Fruit fly (Drosophila melanogaster) whole organism, embryonic: ENCODE data around the gene Spn28B.

ENCODE experiments used
- Asciz ChIP-seq: fragments of 200-800 bp; sonication (Bioruptor generic); optimal IDR thresholded peaks from 2 replicates; lab custom pipeline; 2017; ENCODE audit warnings: missing biosample characterization, mild to moderate bottlenecking, missing genetic modification characterization, missing genetic modification reagents
- Atf-2 ChIP-seq: fragments of 200-800 bp; sonication (Bioruptor generic); optimal IDR thresholded peaks from 2 replicates; lab custom pipeline; 2016; ENCODE audit warnings: missing biosample characterization, missing genetic modification characterization
- CG10147 ChIP-seq: fragments of 200-800 bp; sonication (Bioruptor generic); optimal IDR thresholded peaks from 2 replicates; lab custom pipeline; 2019; ENCODE audit warnings: missing biosample characterization, mild to moderate bottlenecking, missing genetic modification characterization, moderate library complexity
- CG10267 ChIP-seq: fragments of 200-800 bp; sonication (Bioruptor generic); optimal IDR thresholded peaks from 2 replicates; lab custom pipeline; 2018; ENCODE audit warnings: missing biosample characterization, mild to moderate bottlenecking, missing genetic modification characterization, moderate library complexity
- CG11093 ChIP-seq: fragments of 200-800 bp; sonication (Bioruptor generic); IDR thresholded peaks from 3 replicates; pipeline ENCODE4 v1.3.6; 2022; ENCODE audit warnings: missing biosample characterization, missing genetic modification characterization
- CG14050 ChIP-seq: fragments of 200-800 bp; sonication (Bioruptor generic); IDR thresholded peaks from 3 replicates; pipeline ENCODE4 v1.3.6; 2022; ENCODE audit warnings: missing biosample characterization, missing genetic modification characterization
- CG17359 ChIP-seq: fragments of 200-800 bp; sonication (Bioruptor generic); optimal IDR thresholded peaks from 3 replicates; lab custom pipeline; 2018; ENCODE audit warnings: missing biosample characterization, mild to moderate bottlenecking, missing genetic modification characterization, moderate library complexity
- CG17361 ChIP-seq: fragments of 200-800 bp; sonication (Bioruptor generic); IDR thresholded peaks from 3 replicates; pipeline ENCODE4 v1.3.6; 2022; ENCODE audit warnings: missing biosample characterization, missing genetic modification characterization
- CG17385 ChIP-seq: fragments of 200-800 bp; sonication (Bioruptor generic); optimal IDR thresholded peaks from 3 replicates; lab custom pipeline; 2018; ENCODE audit warnings: missing biosample characterization, mild to moderate bottlenecking, missing genetic modification characterization
- CG17568 ChIP-seq: fragments of 200-800 bp; sonication (Bioruptor generic); optimal IDR thresholded peaks from 2 replicates; lab custom pipeline; 2018; ENCODE audit warnings: missing biosample characterization, mild to moderate bottlenecking, missing genetic modification characterization, moderate library complexity
- CG18599 ChIP-seq: fragments of 200-800 bp; sonication (Bioruptor generic); optimal IDR thresholded peaks from 3 replicates; lab custom pipeline; 2017; ENCODE audit warnings: missing biosample characterization, missing genetic modification characterization, mild to moderate bottlenecking, moderate library complexity, missing genetic modification reagents
- CG18619 ChIP-seq: fragments of 200-800 bp; sonication (Bioruptor generic); optimal IDR thresholded peaks from 3 replicates; lab custom pipeline; 2017; ENCODE audit warnings: missing biosample characterization, mild to moderate bottlenecking, missing genetic modification characterization
- CG32767 ChIP-seq: fragments of 200-800 bp; sonication (Bioruptor generic); IDR thresholded peaks from 2 replicates; pipeline ENCODE4 v1.3.6; 2022; ENCODE audit warnings: missing biosample characterization, missing genetic modification characterization
- CG34422 ChIP-seq: fragments of 200-800 bp; sonication (Bioruptor generic); IDR thresholded peaks from 3 replicates; pipeline ENCODE4 v1.3.6; 2022; ENCODE audit warnings: missing biosample characterization, missing genetic modification characterization
- CG3726 ChIP-seq: fragments of 200-800 bp; sonication (Bioruptor generic); IDR thresholded peaks from 3 replicates; pipeline ENCODE4, ENCODE4 v1.3.6; 2022; ENCODE audit warnings: missing biosample characterization, missing genetic modification characterization
- CG9609 ChIP-seq: fragments of 200-800 bp; sonication (Bioruptor generic); optimal IDR thresholded peaks from 3 replicates; lab custom pipeline; 2016; ENCODE audit warnings: missing biosample characterization, missing genetic modification characterization
- CHES-1-like ChIP-seq: fragments of 200-800 bp; sonication (Bioruptor generic); optimal IDR thresholded peaks from 2 replicates; lab custom pipeline; 2016; ENCODE audit warnings: missing biosample characterization, missing genetic modification characterization
- Chrac-16 ChIP-seq: fragments of 200-800 bp; sonication (Bioruptor generic); optimal IDR thresholded peaks from 3 replicates; lab custom pipeline; 2016; ENCODE audit warnings: missing biosample characterization, missing genetic modification characterization
- CoRest ChIP-seq: fragments of 200-800 bp; sonication (Bioruptor generic); optimal IDR thresholded peaks from 3 replicates; lab custom pipeline; 2018; ENCODE audit warnings: missing biosample characterization, mild to moderate bottlenecking, missing genetic modification characterization, moderate library complexity
- Dek ChIP-seq: fragments of 200-800 bp; sonication (Bioruptor generic); optimal IDR thresholded peaks from 3 replicates; lab custom pipeline; 2019; ENCODE audit warnings: missing biosample characterization, mild to moderate bottlenecking, missing genetic modification characterization, moderate library complexity
- E2f2 ChIP-seq: fragments of 200-800 bp; sonication (Bioruptor generic); IDR thresholded peaks from 2 replicates; pipeline ENCODE4 v1.3.6; 2022; ENCODE audit warnings: missing biosample characterization, missing genetic modification characterization
- GATAe ChIP-seq: fragments of 200-800 bp; sonication (Bioruptor generic); conservative IDR thresholded peaks from 2 replicates; pipeline ENCODE4 v1.3.6; 2022; ENCODE audit warnings: missing biosample characterization, missing genetic modification characterization
- HmgZ ChIP-seq: fragments of 200-800 bp; sonication (Bioruptor generic); optimal IDR thresholded peaks from 2 replicates; lab custom pipeline; 2018; ENCODE audit warnings: missing biosample characterization, mild to moderate bottlenecking, missing genetic modification characterization
- Lhr ChIP-seq: fragments of 200-800 bp; sonication (Bioruptor generic); optimal IDR thresholded peaks from 3 replicates; lab custom pipeline; 2017; ENCODE audit warnings: mild to moderate bottlenecking, missing biosample characterization, missing genetic modification reagents, missing genetic modification characterization
- MBD-R2 ChIP-seq: fragments of 200-800 bp; sonication (Bioruptor generic); IDR thresholded peaks from 2 replicates; pipeline ENCODE4 v1.3.6; 2022; ENCODE audit warnings: missing biosample characterization, missing genetic modification characterization
- NK7.1 ChIP-seq: fragments of 200-800 bp; sonication (Bioruptor generic); optimal IDR thresholded peaks from 3 replicates; lab custom pipeline; 2016; ENCODE audit warnings: missing biosample characterization, missing genetic modification characterization
- Oli ChIP-seq: fragments of 200-800 bp; sonication (Bioruptor generic); optimal IDR thresholded peaks from 2 replicates; lab custom pipeline; 2018; ENCODE audit warnings: missing biosample characterization, mild to moderate bottlenecking, missing genetic modification characterization, moderate library complexity
- Optix ChIP-seq: fragments of 200-800 bp; sonication (Bioruptor generic); IDR thresholded peaks from 3 replicates; pipeline ENCODE4 v1.3.6; 2022; ENCODE audit warnings: missing biosample characterization, missing genetic modification characterization
- Pdp1 ChIP-seq, 2 experiments: fragments of 200-800 bp; sonication (Bioruptor generic); optimal IDR thresholded peaks; 3 replicates each; lab custom pipeline; 2016; ENCODE audit warnings: missing biosample characterization in 2 of 2, missing genetic modification characterization in 2 of 2, mild to moderate bottlenecking in 1 of 2, moderate library complexity in 1 of 2
- Side ChIP-seq: fragments of 200-800 bp; sonication (Bioruptor generic); optimal IDR thresholded peaks from 2 replicates; lab custom pipeline; 2016; ENCODE audit warnings: missing biosample characterization, missing genetic modification characterization
- Sry-β ChIP-seq: fragments of 200-800 bp; sonication (Bioruptor generic); optimal IDR thresholded peaks from 2 replicates; lab custom pipeline; 2018; ENCODE audit warnings: missing biosample characterization, mild to moderate bottlenecking, missing genetic modification characterization, moderate library complexity
- Usf ChIP-seq: fragments of 200-800 bp; sonication (Bioruptor generic); optimal IDR thresholded peaks from 2 replicates; lab custom pipeline; 2017; ENCODE audit warnings: missing genotype, missing biosample characterization, missing genetic modification characterization
- ab ChIP-seq: fragments of 200-800 bp; sonication (Bioruptor generic); optimal IDR thresholded peaks from 2 replicates; lab custom pipeline; 2016; ENCODE audit warnings: missing biosample characterization, missing genetic modification characterization
- ara ChIP-seq: fragments of 200-800 bp; sonication (Bioruptor generic); IDR thresholded peaks from 2 replicates; pipeline ENCODE4 v1.3.6; 2022; ENCODE audit warnings: missing biosample characterization, missing genetic modification characterization
- br ChIP-seq: fragments of >200 bp; optimal IDR thresholded peaks from 2 replicates; lab custom pipeline; 2017
- gfzf ChIP-seq: fragments of 200-800 bp; sonication (Bioruptor generic); optimal IDR thresholded peaks from 2 replicates; lab custom pipeline; 2016; ENCODE audit warnings: missing biosample characterization, mild to moderate bottlenecking, missing genetic modification characterization, moderate library complexity
- h ChIP-seq: fragments of >200 bp; optimal IDR thresholded peaks from 2 replicates; lab custom pipeline; 2017
- her ChIP-seq: fragments of 200-800 bp; sonication (Bioruptor generic); optimal IDR thresholded peaks from 2 replicates; lab custom pipeline; 2016; ENCODE audit warnings: missing biosample characterization, missing genetic modification characterization
- lilli ChIP-seq: fragments of 200-800 bp; sonication (Bioruptor generic); optimal IDR thresholded peaks from 3 replicates; lab custom pipeline; 2016; ENCODE audit warnings: missing biosample characterization, missing genetic modification characterization
- mam ChIP-seq: fragments of 200-800 bp; sonication (Bioruptor generic); optimal IDR thresholded peaks from 3 replicates; lab custom pipeline; 2016; ENCODE audit warnings: missing biosample characterization, missing genetic modification characterization
- nerfin-2 ChIP-seq: fragments of 200-800 bp; sonication (Bioruptor generic); IDR thresholded peaks from 2 replicates; pipeline ENCODE4 v1.3.6; 2022; ENCODE audit warnings: missing biosample characterization, missing genetic modification characterization; ENCODE audit not compliant: partially characterized antibody
- odd ChIP-seq: fragments of 200-800 bp; sonication (Bioruptor generic); optimal IDR thresholded peaks from 2 replicates; lab custom pipeline; 2017; ENCODE audit warnings: missing biosample characterization, mild to moderate bottlenecking, missing genetic modification characterization
- onecut ChIP-seq: fragments of 200-800 bp; sonication (Bioruptor generic); IDR thresholded peaks from 2 replicates; pipeline ENCODE4 v1.3.6; 2022; ENCODE audit warnings: missing biosample characterization, missing genetic modification characterization
- otp ChIP-seq: fragments of 200-800 bp; sonication (Bioruptor generic); IDR thresholded peaks from 3 replicates; pipeline ENCODE4, ENCODE4 v1.3.6; 2022; ENCODE audit warnings: missing biosample characterization, missing genetic modification characterization
- sc ChIP-seq, 3 experiments: fragments of >200 bp in 2 of 3; fragments of 200-800 bp in 1 of 3; sonication (Bioruptor generic) in 1 of 3; optimal IDR thresholded peaks; 2 replicates in 2 of 3; 3 replicates in 1 of 3; lab custom pipeline; 2017; ENCODE audit warnings: mild to moderate bottlenecking in 1 of 3, missing biosample characterization in 1 of 3, missing genetic modification characterization in 1 of 3, missing genetic modification reagents in 1 of 3
- shn ChIP-seq: fragments of 200-800 bp; sonication (Bioruptor generic); optimal IDR thresholded peaks from 3 replicates; lab custom pipeline; 2016; ENCODE audit warnings: missing biosample characterization, missing genetic modification characterization
- sim ChIP-seq: fragments of 200-800 bp; sonication (Bioruptor generic); IDR thresholded peaks from 2 replicates; pipeline ENCODE4 v1.3.6; 2022; ENCODE audit warnings: missing biosample characterization, missing genetic modification characterization
- sima ChIP-seq: fragments of 200-800 bp; sonication (Bioruptor generic); optimal IDR thresholded peaks from 2 replicates; lab custom pipeline; 2016; ENCODE audit warnings: missing biosample characterization, missing genetic modification characterization
- tap ChIP-seq: fragments of 200-800 bp; optimal IDR thresholded peaks from 3 replicates; lab custom pipeline; 2019; ENCODE audit warnings: missing biosample characterization, mild to moderate bottlenecking, missing genetic modification characterization, moderate library complexity
- tup ChIP-seq: fragments of 200-800 bp; sonication (Bioruptor generic); optimal IDR thresholded peaks from 2 replicates; lab custom pipeline; 2016; ENCODE audit warnings: missing biosample characterization, mild to moderate bottlenecking, missing genetic modification characterization, moderate library complexity
- zen ChIP-seq: fragments of 200-800 bp; sonication (Bioruptor generic); optimal IDR thresholded peaks from 3 replicates; lab custom pipeline; 2018; ENCODE audit warnings: missing biosample characterization, mild to moderate bottlenecking, missing genetic modification characterization, moderate library complexity

The Spn28B gene

DNA sequence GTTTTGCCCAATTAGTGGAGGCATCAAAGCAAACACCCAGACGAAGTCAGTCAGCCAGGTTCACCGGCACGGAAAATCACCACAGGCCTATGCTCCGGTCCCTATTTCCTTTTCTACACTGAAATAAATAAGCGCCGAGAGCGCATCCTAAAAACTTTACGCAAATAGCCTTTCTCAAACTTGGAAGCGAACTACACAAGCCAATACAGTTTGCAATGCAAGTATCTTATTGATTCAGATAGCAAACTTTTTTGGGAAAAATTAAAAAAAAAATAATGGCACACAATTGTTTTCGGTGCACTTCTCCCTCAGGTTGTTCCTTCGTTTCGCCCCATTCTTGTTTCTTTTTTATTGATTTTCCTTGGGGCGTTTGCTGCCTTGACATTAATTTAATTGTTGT lies 16.9 kb upstream of the Spn28B start (continued):
- peak; percentile 44 for TF ChIP-seq Chrac-16 (GFP tag; lab: Kevin White, UChicago)
- TF ChIP-seq nerfin-2 (GFP tag; lab: Robert Waterston, UW): no peak
- 0 out of 3 replicates have a peak, but pooled peaks have one; percentile 43 for TF ChIP-seq CG3726
- TF ChIP-seq CoRest (tag; lab: Kevin White, UChicago): peak; percentile 69
- peak; percentile 80 for TF ChIP-seq otp (GFP tag; lab: Robert Waterston, UW)
- peak; percentile 37 for TF ChIP-seq CG10147
- TF ChIP-seq E2f2 (GFP tag; lab: Robert Waterston, UW): peak; percentile 52
- peak; percentile 68 for TF ChIP-seq Oli (tag; lab: Kevin White, UChicago)
- TF ChIP-seq her (GFP tag; lab: Kevin White, UChicago): peak; percentile 49
- peak; percentile 61 for TF ChIP-seq lilli (GFP tag; lab: Kevin White, UChicago)
- peak; percentile 65 for TF ChIP-seq CG17359
- no peak for TF ChIP-seq br
- TF ChIP-seq HmgZ (tag; lab: Kevin White, UChicago): no peak
- peak; percentile 36 for TF ChIP-seq zen (tag; lab: Kevin White, UChicago)
- TF ChIP-seq MBD-R2: peak; percentile 32; the same call in 1 of the 2 replicates
- TF ChIP-seq CG17361: peak; percentile 63
- TF ChIP-seq CG17385 (GFP tag; lab: Kevin White, UChicago): peak; percentile 52
- TF ChIP-seq CG11093 (GFP tag; lab: Robert Waterston, UW): peak; percentile 46; the same call in 1 of the 3 replicates
- peak; percentile 82 for TF ChIP-seq CG18599 (GFP tag; lab: Kevin White, UChicago)
- no peak for TF ChIP-seq sc (optimal IDR thresholded peaks at IDR 0.05; lab: Kevin White, UChicago)
- TF ChIP-seq sc (GFP tag; optimal IDR thresholded peaks at IDR 0.05; lab: Kevin White, UChicago): no peak
- no peak for TF ChIP-seq GATAe (GFP tag; lab: Robert Waterston, UW)
- peak; percentile 76 for TF ChIP-seq onecut (GFP tag; lab: Robert Waterston, UW)
- peak; percentile 53 for TF ChIP-seq tup
- TF ChIP-seq ara (GFP tag; lab: Robert Waterston, UW): peak; percentile 82
- peak; percentile 50 for TF ChIP-seq Atf-2
- TF ChIP-seq ab (GFP tag; lab: Kevin White, UChicago): peak; percentile 43
- peak; percentile 64 for TF ChIP-seq CG9609 (GFP tag; lab: Kevin White, UChicago)
- peak; percentile 45 for TF ChIP-seq shn (GFP tag; lab: Kevin White, UChicago)
- TF ChIP-seq Side (GFP tag; lab: Kevin White, UChicago): peak; percentile 81
- TF ChIP-seq CG34422 (GFP tag; lab: Robert Waterston, UW): 0 out of 3 replicates have a peak, but pooled peaks have one; percentile 43
- TF ChIP-seq odd (GFP tag; lab: Kevin White, UChicago): peak; percentile 58
- peak; percentile 22 for TF ChIP-seq Lhr (GFP tag; lab: Kevin White, UChicago)
- peak; percentile 42 for TF ChIP-seq Asciz (GFP tag; lab: Kevin White, UChicago)
- TF ChIP-seq CG32767 (GFP tag; lab: Robert Waterston, UW): peak; percentile 53; the same call in 1 of the 2 replicates
- TF ChIP-seq CG17568 (GFP tag; lab: Kevin White, UChicago): peak; percentile 35
- no peak for TF ChIP-seq Sry-β (GFP tag; lab: Kevin White, UChicago)
- TF ChIP-seq Optix: peak; percentile 72
- peak; percentile 52 for TF ChIP-seq CG18619 (GFP tag; lab: Kevin White, UChicago)
- TF ChIP-seq mam (GFP tag; lab: Kevin White, UChicago): peak; percentile 77
- TF ChIP-seq sima (GFP tag; lab: Kevin White, UChicago): peak; percentile 9
- peak; percentile 48 for TF ChIP-seq Usf (GFP tag; lab: Kevin White, UChicago)
- TF ChIP-seq gfzf (GFP tag; lab: Kevin White, UChicago): no peak
- peak; percentile 75 for TF ChIP-seq sim
- peak; percentile 56 for TF ChIP-seq CHES-1-like (GFP tag; lab: Kevin White, UChicago)
- TF ChIP-seq Dek (tag; lab: Kevin White, UChicago): peak; percentile 29
- no peak for TF ChIP-seq h (lab: Kevin White, UChicago)
- peak; percentile 31; the same call in 1 of the 3 replicates for TF ChIP-seq CG14050 (GFP tag; lab: Robert Waterston, UW)
- peak; percentile 14 for TF ChIP-seq tap (tag; lab: Kevin White, UChicago)
- peak; percentile 46 to 71 for TF ChIP-seq Pdp1 (GFP tag; optimal IDR thresholded peaks at IDR 0.05; lab: Kevin White, UChicago)
- peak; percentile 58 for TF ChIP-seq NK7.1 (GFP tag; lab: Kevin White, UChicago)
- TF ChIP-seq CG10267 (tag; lab: Kevin White, UChicago): peak; percentile 58
